Fruit fly (Drosophila melanogaster): ENCODE data around the gene shps.

Gene shps

DNA sequence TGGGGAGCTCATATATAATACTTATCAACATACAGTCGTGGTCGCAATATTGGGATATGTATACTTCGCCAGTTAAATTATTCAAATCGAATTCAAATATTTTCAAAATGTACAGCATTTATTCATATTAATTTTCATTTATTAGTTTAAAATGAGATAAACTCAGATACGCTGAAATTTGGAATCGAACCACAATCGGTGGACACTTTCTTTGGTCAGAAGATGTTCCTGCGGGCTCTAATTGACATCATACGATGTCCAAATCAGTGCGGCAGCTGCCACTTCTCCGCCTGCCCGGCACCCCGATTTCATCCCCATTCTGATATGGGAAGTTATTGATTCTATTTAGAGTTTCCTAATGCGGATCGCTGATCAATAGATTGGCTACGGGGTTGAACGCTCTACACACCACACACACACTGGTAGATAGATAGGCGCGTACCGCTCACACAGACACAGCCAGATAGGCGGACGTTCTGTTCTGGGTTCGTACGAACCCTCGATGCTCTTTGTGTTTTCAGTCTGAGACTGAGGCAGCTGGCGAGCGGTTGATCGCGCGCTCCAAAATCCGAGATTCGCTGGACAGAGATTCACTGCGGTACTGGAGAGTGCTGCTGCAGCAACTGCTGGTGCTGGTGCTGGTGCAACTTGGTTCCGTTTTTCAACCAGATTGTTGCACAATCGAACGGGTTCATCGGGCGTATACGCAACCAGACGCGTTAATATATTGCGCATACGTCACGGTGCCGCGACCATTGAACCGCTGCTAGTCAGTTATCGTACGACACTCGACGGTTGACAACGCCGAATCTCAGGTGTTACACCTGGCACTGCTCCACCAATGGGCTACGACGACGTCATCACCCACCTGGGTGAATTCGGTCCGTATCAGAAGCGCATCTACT, 3.0 kb upstream of the shps start, which contains the start of gene Orct (continued):
- TF ChIP-seq spab (GFP tag; optimal IDR thresholded peaks at IDR 0.05) = peak; percentile 47
- peak; percentile 60 for TF ChIP-seq Hr39 (GFP tag; optimal IDR thresholded peaks at IDR 0.05)
- TF ChIP-seq CG6854 (GFP tag; optimal IDR thresholded peaks at IDR 0.05) = no peak
- peak; percentile 60 for TF ChIP-seq CG3032 (tag; optimal IDR thresholded peaks at IDR 0.05)
- peak; percentile 61 for TF ChIP-seq Hr4 (GFP tag; optimal IDR thresholded peaks at IDR 0.05)
- TF ChIP-seq acj6 (GFP tag; optimal IDR thresholded peaks at IDR 0.05) = peak; percentile 55
- peak; percentile 44 for TF ChIP-seq fd59A (GFP tag; optimal IDR thresholded peaks at IDR 0.05)
- TF ChIP-seq CG10669 (GFP tag; optimal IDR thresholded peaks at IDR 0.05) = peak; percentile 56
- TF ChIP-seq Eip75B (GFP tag; optimal IDR thresholded peaks at IDR 0.05) = peak; percentile 64
- peak in 1 of 2 experiments; percentile 49 for TF ChIP-seq ss (GFP tag; optimal IDR thresholded peaks at IDR 0.05)
- TF ChIP-seq achi (GFP tag; optimal IDR thresholded peaks at IDR 0.05) = peak; percentile 65
- TF ChIP-seq esn (GFP tag; optimal IDR thresholded peaks at IDR 0.05) = peak; percentile 85
- TF ChIP-seq CG31627 (GFP tag; optimal IDR thresholded peaks at IDR 0.05) = peak; percentile 58
- peak; percentile 65 for TF ChIP-seq CG6792 (GFP tag; optimal IDR thresholded peaks at IDR 0.05)
- TF ChIP-seq Sox14 (GFP tag; optimal IDR thresholded peaks at IDR 0.05) = peak; percentile 73
- peak; percentile 5 for TF ChIP-seq Ets21C (GFP tag; optimal IDR thresholded peaks at IDR 0.05)
- TF ChIP-seq Ets96B (tag; optimal IDR thresholded peaks at IDR 0.05) = peak; percentile 60
- peak; percentile 75 for TF ChIP-seq CG34406 (GFP tag; optimal IDR thresholded peaks at IDR 0.05)
- peak; percentile 52; the same call in 2 of the 3 replicates for TF ChIP-seq CG8119 (GFP tag; IDR thresholded peaks at IDR 0.05)
- peak; percentile 60 for TF ChIP-seq Smox (GFP tag; optimal IDR thresholded peaks at IDR 0.05)
- peak; percentile 41; the same call in 1 of the 3 replicates for TF ChIP-seq eg (GFP tag; IDR thresholded peaks at IDR 0.05)
- peak; percentile 50 for TF ChIP-seq cyc (GFP tag; optimal IDR thresholded peaks at IDR 0.05)
- TF ChIP-seq dsx (GFP tag; optimal IDR thresholded peaks at IDR 0.05; ENCODE audit: poor library complexity, severe bottlenecking) = peak; percentile 13
- peak; percentile 39 for TF ChIP-seq Sox15 (GFP tag; optimal IDR thresholded peaks at IDR 0.05)
- peak; percentile 90 for TF ChIP-seq Eip78C (GFP tag)
- TF ChIP-seq Gug (GFP tag; IDR thresholded peaks at IDR 0.05) = peak; percentile 43; the same call in 1 of the 2 replicates
- no peak for TF ChIP-seq fd85E (GFP tag; optimal IDR thresholded peaks at IDR 0.05)
- no peak for TF ChIP-seq CG15336 (GFP tag; IDR thresholded peaks at IDR 0.05)
- TF ChIP-seq OdsH (GFP tag; optimal IDR thresholded peaks at IDR 0.05) = peak; percentile 57

DNA sequence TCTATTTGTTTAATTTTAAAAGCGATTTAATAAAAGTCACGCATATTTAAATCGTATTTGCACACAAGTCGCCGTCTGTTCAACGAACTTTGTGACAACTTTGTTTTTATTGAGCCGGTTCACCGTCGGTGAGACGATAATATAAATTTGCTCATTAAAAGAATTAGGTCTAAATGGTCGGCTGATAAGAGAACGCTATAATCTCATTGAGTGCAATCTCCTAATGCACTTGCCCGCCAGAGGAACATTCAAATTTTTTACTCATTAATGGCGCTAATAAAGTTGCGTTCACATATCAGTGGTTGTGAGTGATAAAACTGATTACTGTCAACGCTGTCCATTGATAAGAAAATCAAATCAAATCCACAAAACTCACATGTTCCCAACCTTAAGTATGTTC, 634 bp upstream of the shps start:
- TF ChIP-seq vri (GFP tag; optimal IDR thresholded peaks at IDR 0.05) = peak; percentile 69
- TF ChIP-seq CG11294 (GFP tag; IDR thresholded peaks at IDR 0.05) = no peak
- no peak for TF ChIP-seq Blimp-1 (GFP tag; optimal IDR thresholded peaks at IDR 0.05)

DNA sequence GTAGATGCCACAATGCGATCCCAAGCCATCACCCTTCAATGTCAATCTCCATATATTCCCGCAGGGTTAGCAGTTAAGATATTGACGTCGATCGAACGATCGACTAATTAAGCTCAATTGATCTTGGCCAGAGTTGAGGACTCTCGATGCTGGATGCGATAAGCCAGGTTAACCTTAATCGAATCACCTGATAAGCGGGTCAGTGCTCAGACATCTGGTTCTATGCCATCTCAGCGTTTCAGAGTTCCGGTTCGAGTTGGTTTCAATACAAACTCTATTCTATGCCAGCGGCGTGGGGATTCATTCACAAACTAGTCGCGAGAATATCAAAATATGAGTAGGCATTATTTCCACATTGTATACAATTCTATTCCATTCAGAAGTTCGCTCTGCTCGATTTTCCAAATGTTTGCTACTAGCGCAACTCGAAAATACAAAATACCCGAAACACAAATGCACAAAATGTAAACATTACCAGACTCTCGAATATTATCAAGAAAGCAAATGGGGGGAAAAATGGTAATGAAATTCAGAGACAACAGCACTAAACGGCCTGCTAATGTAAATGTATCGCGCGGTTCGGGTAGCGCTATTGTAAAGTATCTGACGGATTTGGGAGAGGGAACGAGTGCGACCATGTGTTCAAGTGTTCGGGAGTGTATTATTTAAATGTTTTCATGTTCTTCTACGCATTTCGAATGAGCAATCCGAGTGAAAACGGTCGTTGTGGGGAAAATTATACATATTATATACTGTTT, 3.4 kb downstream of the shps start:
- no peak for TF ChIP-seq CG11902 (GFP tag; optimal IDR thresholded peaks at IDR 0.05)
- TF ChIP-seq CG10669 (GFP tag; optimal IDR thresholded peaks at IDR 0.05) = no peak
- TF ChIP-seq fkh (GFP tag; optimal IDR thresholded peaks at IDR 0.05) = peak; percentile 52
- TF ChIP-seq svp (GFP tag) = peak; percentile 80

Measured in whole organism, prepupa.